Fruit fly (Drosophila melanogaster): ENCODE data around the gene CG3345.

Gene CG3345

dm6 chr2L:246656-247340, 22.1 kb upstream of the CG3345 start (continued):
- no peak for TF ChIP-seq Chrac-16 (GFP tag; optimal IDR thresholded peaks at IDR 0.05)
- no peak for TF ChIP-seq CG16815 (GFP tag; optimal IDR thresholded peaks at IDR 0.05)
- TF ChIP-seq CG17612 (GFP tag; IDR thresholded peaks at IDR 0.05), result no peak
- TF ChIP-seq gro (GFP tag; optimal IDR thresholded peaks at IDR 0.05), result peak; percentile 56
- TF ChIP-seq CG4282 (GFP tag; optimal IDR thresholded peaks at IDR 0.05), result no peak
- TF ChIP-seq TFAM (GFP tag; optimal IDR thresholded peaks at IDR 0.05), result no peak
- no peak for TF ChIP-seq Doc2 (GFP tag; IDR thresholded peaks at IDR 0.05)
- no peak for TF ChIP-seq MBD-R2 (GFP tag; IDR thresholded peaks at IDR 0.05)
- peak; percentile 33 for TF ChIP-seq Fer1 (GFP tag; optimal IDR thresholded peaks at IDR 0.05)
- TF ChIP-seq CG10979 (tag; optimal IDR thresholded peaks at IDR 0.05), result no peak
- TF ChIP-seq CoRest (tag; optimal IDR thresholded peaks at IDR 0.05), result no peak
- TF ChIP-seq CG3995 (GFP tag; optimal IDR thresholded peaks at IDR 0.05), result no peak
- TF ChIP-seq HLH3B (GFP tag; IDR thresholded peaks at IDR 0.05), result no peak
- no peak for TF ChIP-seq Ravus (GFP tag; IDR thresholded peaks at IDR 0.05)
- no peak for TF ChIP-seq Sry-β (GFP tag; optimal IDR thresholded peaks at IDR 0.05)
- TF ChIP-seq jumu (GFP tag; optimal IDR thresholded peaks at IDR 0.05), result no peak
- no peak for TF ChIP-seq fd96Cb (tag; optimal IDR thresholded peaks at IDR 0.05)
- TF ChIP-seq sens (GFP tag), result no peak
- TF ChIP-seq Kr (GFP tag; optimal IDR thresholded peaks at IDR 0.05), result no peak
- no peak for TF ChIP-seq CG6654 (GFP tag; optimal IDR thresholded peaks at IDR 0.05)
- no peak for TF ChIP-seq ara (GFP tag; IDR thresholded peaks at IDR 0.05)
- no peak for TF ChIP-seq gfzf (GFP tag; optimal IDR thresholded peaks at IDR 0.05)
- peak; percentile 33 for TF ChIP-seq fru (optimal IDR thresholded peaks at IDR 0.05)
- TF ChIP-seq CG8359 (GFP tag; optimal IDR thresholded peaks at IDR 0.05; ENCODE audit: borderline replicate concordance), result no peak
- no peak for TF ChIP-seq slou (GFP tag; optimal IDR thresholded peaks at IDR 0.05)
- TF ChIP-seq Spps (tag; optimal IDR thresholded peaks at IDR 0.05), result no peak
- TF ChIP-seq gem (tag; optimal IDR thresholded peaks at IDR 0.05), result no peak
- no peak for TF ChIP-seq ind (GFP tag; optimal IDR thresholded peaks at IDR 0.05)
- no peak for TF ChIP-seq inv (GFP tag; IDR thresholded peaks at IDR 0.05; ENCODE audit: partially characterized antibody)
- no peak for TF ChIP-seq ERR (GFP tag; optimal IDR thresholded peaks at IDR 0.05)
- no peak for TF ChIP-seq pb (GFP tag; optimal IDR thresholded peaks at IDR 0.05)
- no peak for TF ChIP-seq CG18764 (GFP tag; optimal IDR thresholded peaks at IDR 0.05)
- TF ChIP-seq croc (GFP tag; conservative IDR thresholded peaks at IDR 0.05), result no peak
- no peak for TF ChIP-seq CG2875 (GFP tag; optimal IDR thresholded peaks at IDR 0.05)
- no peak for TF ChIP-seq ssp (GFP tag; IDR thresholded peaks at IDR 0.05)
- peak; percentile 46; the same call in 1 of the 4 replicates for TF ChIP-seq Dll (GFP tag; IDR thresholded peaks at IDR 0.05; ENCODE audit: partially characterized antibody)
- TF ChIP-seq Awh (GFP tag; IDR thresholded peaks at IDR 0.05), result no peak
- no peak for TF ChIP-seq gt (GFP tag; IDR thresholded peaks at IDR 0.05)
- TF ChIP-seq CG17361 (GFP tag; IDR thresholded peaks at IDR 0.05), result no peak
- no peak for TF ChIP-seq schlank (tag; optimal IDR thresholded peaks at IDR 0.05)
- TF ChIP-seq Hand (GFP tag; optimal IDR thresholded peaks at IDR 0.05), result no peak
- peak; percentile 40 for TF ChIP-seq Deaf1 (tag; optimal IDR thresholded peaks at IDR 0.05)
- no peak for TF ChIP-seq kay (GFP tag; optimal IDR thresholded peaks at IDR 0.05)
- no peak for TF ChIP-seq hkb (optimal IDR thresholded peaks at IDR 0.05)
- 0 out of 2 replicates have a peak, but pooled peaks have one; percentile 32 for TF ChIP-seq hkb (GFP tag; IDR thresholded peaks at IDR 0.05)
- TF ChIP-seq E2f2 (GFP tag; IDR thresholded peaks at IDR 0.05), result no peak
- TF ChIP-seq CG32772 (GFP tag; IDR thresholded peaks at IDR 0.05), result peak; percentile 39; the same call in 1 of the 2 replicates
- TF ChIP-seq CG16779 (GFP tag; IDR thresholded peaks at IDR 0.05), result no peak
- no peak for TF ChIP-seq CG3838 (GFP tag; optimal IDR thresholded peaks at IDR 0.05)
- TF ChIP-seq CG7271 (tag; optimal IDR thresholded peaks at IDR 0.05), result no peak
- TF ChIP-seq nerfin-2 (GFP tag; IDR thresholded peaks at IDR 0.05; ENCODE audit: partially characterized antibody), result no peak
- TF ChIP-seq CG14860 (GFP tag; IDR thresholded peaks at IDR 0.05; ENCODE audit: partially characterized antibody), result no peak
